Worm (Caenorhabditis elegans) whole organism, midembryonic: ENCODE measurements around the gene T28A8.8.

ENCODE experiments used
- cog-1 ChIP-seq: sonication (generic microtip); optimal IDR thresholded peaks from 2 replicates; lab custom pipeline; 2016; ENCODE audit warnings: missing genetic modification characterization, missing compliant biosample characterization
- flt-1 ChIP-seq: fragments of 200-800 bp; sonication (Bioruptor generic); IDR thresholded peaks from 2 replicates; pipeline ENCODE4 v1.3.6; 2022; ENCODE audit warnings: missing genetic modification characterization, missing compliant biosample characterization
- klf-2 ChIP-seq: fragments of 200-800 bp; sonication (Bioruptor generic); conservative IDR thresholded peaks from 2 replicates; pipeline ENCODE4 v1.3.6; 2022; ENCODE audit warnings: missing genetic modification reagents, missing genetic modification characterization, missing compliant biosample characterization
- med-1 ChIP-seq: sonication (generic microtip); optimal IDR thresholded peaks from 2 replicates; lab custom pipeline; 2017; ENCODE audit warnings: missing genetic modification characterization, mild to moderate bottlenecking, missing compliant biosample characterization, antibody characterized with exemption, missing genetic modification reagents; ENCODE audit not compliant: insufficient read depth

ce11 chrIII:13546537-13546936 is 43.9 kb downstream of the T28A8.8 start, which contains the start of gene Y76A2B.4:
- TF ChIP-seq med-1 (no peak), cog-1 (tag; lab: Kevin White, UChicago) (no peak), klf-2 (GFP tag; lab: Robert Waterston, UW) (no peak), flt-1 (GFP tag; lab: Robert Waterston, UW) (no peak)
